Fruit fly (Drosophila melanogaster) whole organism, embryonic: Measurements from ENCODE around the gene Doc2.
A peak's percentile ranks its signal among the peaks of the same experiment; 100 is the strongest.

Experiments
- B-H1 ChIP-seq: fragments of 200-800 bp; sonication (Bioruptor generic); IDR thresholded peaks from 3 replicates; pipeline ENCODE4 v1.3.6; 2022; ENCODE audit warnings: missing biosample characterization, missing genetic modification characterization
- Blimp-1 ChIP-seq: fragments of 200-800 bp; sonication (Bioruptor generic); optimal IDR thresholded peaks from 3 replicates; lab custom pipeline; 2018; ENCODE audit warnings: missing biosample characterization, missing genetic modification characterization, mild to moderate bottlenecking, moderate library complexity, missing genetic modification reagents
- BtbVII ChIP-seq: fragments of 200-800 bp; sonication (Bioruptor generic); optimal IDR thresholded peaks from 3 replicates; lab custom pipeline; 2017; ENCODE audit warnings: missing biosample characterization, mild to moderate bottlenecking, missing genetic modification characterization
- CG1024 ChIP-seq: fragments of 200-800 bp; sonication (Bioruptor generic); IDR thresholded peaks from 2 replicates; pipeline ENCODE4 v1.3.6; 2022; ENCODE audit warnings: missing biosample characterization, missing genetic modification characterization
- CG10543 ChIP-seq: fragments of 200-800 bp; sonication (Bioruptor generic); optimal IDR thresholded peaks from 3 replicates; lab custom pipeline; 2017; ENCODE audit warnings: missing biosample characterization, mild to moderate bottlenecking, missing genetic modification characterization, moderate library complexity
- CG13624 ChIP-seq: fragments of 200-800 bp; sonication (Bioruptor generic); optimal IDR thresholded peaks from 2 replicates; lab custom pipeline; 2016; ENCODE audit warnings: missing biosample characterization, missing genetic modification characterization
- CG14050 ChIP-seq: fragments of 200-800 bp; sonication (Bioruptor generic); IDR thresholded peaks from 3 replicates; pipeline ENCODE4 v1.3.6; 2022; ENCODE audit warnings: missing biosample characterization, missing genetic modification characterization
- CG1603 ChIP-seq: fragments of 200-800 bp; sonication (Bioruptor generic); optimal IDR thresholded peaks from 2 replicates; lab custom pipeline; 2019; ENCODE audit warnings: missing biosample characterization, mild to moderate bottlenecking, missing genetic modification characterization, moderate library complexity
- CG18619 ChIP-seq: fragments of 200-800 bp; sonication (Bioruptor generic); optimal IDR thresholded peaks from 3 replicates; lab custom pipeline; 2017; ENCODE audit warnings: missing biosample characterization, mild to moderate bottlenecking, missing genetic modification characterization
- CG2199 ChIP-seq: fragments of 200-800 bp; sonication (Bioruptor generic); IDR thresholded peaks from 3 replicates; pipeline ENCODE4 v1.3.6; 2022; ENCODE audit warnings: missing biosample characterization, missing genetic modification characterization
- CG31441 ChIP-seq: fragments of 200-800 bp; sonication (Bioruptor generic); IDR thresholded peaks from 2 replicates; pipeline ENCODE4 v1.3.6; 2022; ENCODE audit warnings: missing biosample characterization, missing genetic modification characterization
- CG3407 ChIP-seq: fragments of 200-800 bp; sonication (Bioruptor generic); optimal IDR thresholded peaks from 2 replicates; lab custom pipeline; 2018; ENCODE audit warnings: missing biosample characterization, mild to moderate bottlenecking, missing genetic modification characterization
- CG42726 ChIP-seq: fragments of 200-800 bp; sonication (Bioruptor generic); IDR thresholded peaks from 2 replicates; pipeline ENCODE4 v1.3.6; 2022; ENCODE audit warnings: missing biosample characterization, missing genetic modification characterization; ENCODE audit not compliant: partially characterized antibody
- CG4360 ChIP-seq: fragments of 200-800 bp; sonication (Bioruptor generic); IDR thresholded peaks from 2 replicates; pipeline ENCODE4 v1.3.6; 2022; ENCODE audit warnings: missing biosample characterization, missing genetic modification characterization
- CG6854 ChIP-seq: fragments of 200-800 bp; sonication (Bioruptor generic); optimal IDR thresholded peaks from 3 replicates; lab custom pipeline; 2017; ENCODE audit warnings: missing biosample characterization, mild to moderate bottlenecking, missing genetic modification characterization
- CG7987 ChIP-seq: fragments of 200-800 bp; sonication (Bioruptor generic); optimal IDR thresholded peaks from 2 replicates; lab custom pipeline; 2018; ENCODE audit warnings: missing biosample characterization, mild to moderate bottlenecking, missing genetic modification characterization, moderate library complexity
- CG9437 ChIP-seq: fragments of 200-800 bp; sonication (Bioruptor generic); optimal IDR thresholded peaks from 2 replicates; lab custom pipeline; 2018; ENCODE audit warnings: missing biosample characterization, mild to moderate bottlenecking, missing genetic modification characterization
- CG9609 ChIP-seq: fragments of 200-800 bp; sonication (Bioruptor generic); optimal IDR thresholded peaks from 3 replicates; lab custom pipeline; 2016; ENCODE audit warnings: missing biosample characterization, missing genetic modification characterization
- Camta ChIP-seq: fragments of 200-800 bp; sonication (Bioruptor generic); optimal IDR thresholded peaks from 2 replicates; lab custom pipeline; 2016; ENCODE audit warnings: missing biosample characterization, missing genetic modification characterization
- Chrac-16 ChIP-seq: fragments of 200-800 bp; sonication (Bioruptor generic); optimal IDR thresholded peaks from 3 replicates; lab custom pipeline; 2016; ENCODE audit warnings: missing biosample characterization, missing genetic modification characterization
- D ChIP-seq, 2 experiments: fragments of 200-800 bp in 1 of 2; fragments of >200 bp in 1 of 2; sonication (Bioruptor generic) in 1 of 2; optimal IDR thresholded peaks; 2 replicates in 1 of 2; 3 replicates in 1 of 2; lab custom pipeline; 2017; ENCODE audit warnings: mild to moderate bottlenecking in 1 of 2, missing biosample characterization in 1 of 2, missing genetic modification characterization in 1 of 2, missing genetic modification reagents in 1 of 2
- Dref ChIP-seq: fragments of 200-800 bp; sonication (Bioruptor generic); IDR thresholded peaks from 2 replicates; pipeline ENCODE4 v1.3.6; 2022; ENCODE audit warnings: missing biosample characterization, missing genetic modification characterization
- E2f2 ChIP-seq: fragments of 200-800 bp; sonication (Bioruptor generic); IDR thresholded peaks from 2 replicates; pipeline ENCODE4 v1.3.6; 2022; ENCODE audit warnings: missing biosample characterization, missing genetic modification characterization
- HmgD ChIP-seq: fragments of 200-800 bp; sonication (Bioruptor generic); optimal IDR thresholded peaks from 3 replicates; lab custom pipeline; 2016; ENCODE audit warnings: missing biosample characterization, missing genetic modification characterization
- Med ChIP-seq: fragments of 200-800 bp; sonication (Bioruptor generic); peaks from one replicate; lab custom pipeline; 2016; ENCODE audit warnings: missing biosample characterization, missing genetic modification characterization, mild to moderate bottlenecking, inconsistent platforms, moderate library complexity
- NC2β ChIP-seq: fragments of 200-800 bp; sonication (Bioruptor generic); optimal IDR thresholded peaks from 2 replicates; lab custom pipeline; 2016; ENCODE audit warnings: missing biosample characterization, missing genetic modification characterization
- NFAT ChIP-seq: fragments of 200-800 bp; sonication (Bioruptor generic); IDR thresholded peaks from 2 replicates; pipeline ENCODE4 v1.3.6; 2022; ENCODE audit warnings: missing biosample characterization, missing genetic modification characterization
- Opbp ChIP-seq: fragments of 200-800 bp; sonication (Bioruptor generic); IDR thresholded peaks from 3 replicates; pipeline ENCODE4 v1.3.6; 2022; ENCODE audit warnings: missing biosample characterization, missing genetic modification characterization; ENCODE audit not compliant: partially characterized antibody
- Optix ChIP-seq: fragments of 200-800 bp; sonication (Bioruptor generic); IDR thresholded peaks from 3 replicates; pipeline ENCODE4 v1.3.6; 2022; ENCODE audit warnings: missing biosample characterization, missing genetic modification characterization
- Rx ChIP-seq: fragments of 200-800 bp; sonication (Bioruptor generic); IDR thresholded peaks from 2 replicates; pipeline ENCODE4 v1.3.6; 2022; ENCODE audit warnings: missing biosample characterization, missing genetic modification characterization
- Sry-δ ChIP-seq: fragments of 200-800 bp; sonication (Bioruptor generic); optimal IDR thresholded peaks from 2 replicates; lab custom pipeline; 2016; ENCODE audit warnings: missing biosample characterization, missing genetic modification characterization
- Trl ChIP-seq, 3 experiments: fragments of >200 bp in 2 of 3; fragments of 200-800 bp in 1 of 3; sonication (Bioruptor generic) in 1 of 3; optimal IDR thresholded peaks; 2 replicates in 1 of 3; 3 replicates in 2 of 3; lab custom pipeline; 2016 to 2017; ENCODE audit warnings: missing biosample characterization in 1 of 3, missing genetic modification characterization in 1 of 3
- aop ChIP-seq: fragments of 200-800 bp; sonication (Bioruptor generic); IDR thresholded peaks from 2 replicates; pipeline ENCODE4 v1.3.6; 2022; ENCODE audit warnings: missing biosample characterization, missing genetic modification characterization
- fru ChIP-seq: fragments of >200 bp; optimal IDR thresholded peaks from 2 replicates; lab custom pipeline; 2017
- gce ChIP-seq: fragments of 200-800 bp; sonication (Bioruptor generic); IDR thresholded peaks from 3 replicates; pipeline ENCODE4 v1.3.6; 2022; ENCODE audit warnings: missing biosample characterization, missing genetic modification characterization
- insv ChIP-seq, 2 experiments: fragments of 200-800 bp; sonication (Bioruptor generic); optimal IDR thresholded peaks; 3 replicates each; lab custom pipeline; 2016 to 2018; ENCODE audit warnings: missing biosample characterization in 2 of 2, missing genetic modification characterization in 2 of 2
- kah ChIP-seq: fragments of 200-800 bp; sonication (Bioruptor generic); optimal IDR thresholded peaks from 2 replicates; lab custom pipeline; 2018; ENCODE audit warnings: missing biosample characterization, mild to moderate bottlenecking, missing genetic modification characterization
- nerfin-1 ChIP-seq: fragments of 200-800 bp; sonication (Bioruptor generic); optimal IDR thresholded peaks from 3 replicates; lab custom pipeline; 2019; ENCODE audit warnings: missing biosample characterization, mild to moderate bottlenecking, missing genetic modification characterization, moderate library complexity
- onecut ChIP-seq: fragments of 200-800 bp; sonication (Bioruptor generic); IDR thresholded peaks from 2 replicates; pipeline ENCODE4 v1.3.6; 2022; ENCODE audit warnings: missing biosample characterization, missing genetic modification characterization
- schlank ChIP-seq: fragments of 200-800 bp; sonication (Bioruptor generic); optimal IDR thresholded peaks from 2 replicates; lab custom pipeline; 2018; ENCODE audit warnings: missing biosample characterization, mild to moderate bottlenecking, missing genetic modification characterization
- sim ChIP-seq: fragments of 200-800 bp; sonication (Bioruptor generic); IDR thresholded peaks from 2 replicates; pipeline ENCODE4 v1.3.6; 2022; ENCODE audit warnings: missing biosample characterization, missing genetic modification characterization
- sima ChIP-seq: fragments of 200-800 bp; sonication (Bioruptor generic); optimal IDR thresholded peaks from 2 replicates; lab custom pipeline; 2016; ENCODE audit warnings: missing biosample characterization, missing genetic modification characterization
- slou ChIP-seq: fragments of 200-800 bp; sonication (Bioruptor generic); optimal IDR thresholded peaks from 3 replicates; lab custom pipeline; 2016; ENCODE audit warnings: missing biosample characterization, missing genetic modification characterization
- slp2 ChIP-seq: fragments of 200-800 bp; sonication (Bioruptor generic); optimal IDR thresholded peaks from 2 replicates; lab custom pipeline; 2016; ENCODE audit warnings: missing biosample characterization, missing genetic modification characterization
- tgo ChIP-seq: fragments of 200-800 bp; sonication (Bioruptor generic); IDR thresholded peaks from 3 replicates; pipeline ENCODE4 v1.3.6; 2022; ENCODE audit warnings: missing biosample characterization, missing genetic modification characterization
- toy ChIP-seq: fragments of 200-800 bp; sonication (Bioruptor generic); IDR thresholded peaks from 2 replicates; pipeline ENCODE4 v1.3.6; 2022; ENCODE audit warnings: missing biosample characterization, missing genetic modification characterization
- wek ChIP-seq: fragments of 200-800 bp; sonication (Bioruptor generic); optimal IDR thresholded peaks from 3 replicates; lab custom pipeline; 2018; ENCODE audit warnings: missing biosample characterization, mild to moderate bottlenecking, missing genetic modification characterization, moderate library complexity

Gene Doc2

DNA sequence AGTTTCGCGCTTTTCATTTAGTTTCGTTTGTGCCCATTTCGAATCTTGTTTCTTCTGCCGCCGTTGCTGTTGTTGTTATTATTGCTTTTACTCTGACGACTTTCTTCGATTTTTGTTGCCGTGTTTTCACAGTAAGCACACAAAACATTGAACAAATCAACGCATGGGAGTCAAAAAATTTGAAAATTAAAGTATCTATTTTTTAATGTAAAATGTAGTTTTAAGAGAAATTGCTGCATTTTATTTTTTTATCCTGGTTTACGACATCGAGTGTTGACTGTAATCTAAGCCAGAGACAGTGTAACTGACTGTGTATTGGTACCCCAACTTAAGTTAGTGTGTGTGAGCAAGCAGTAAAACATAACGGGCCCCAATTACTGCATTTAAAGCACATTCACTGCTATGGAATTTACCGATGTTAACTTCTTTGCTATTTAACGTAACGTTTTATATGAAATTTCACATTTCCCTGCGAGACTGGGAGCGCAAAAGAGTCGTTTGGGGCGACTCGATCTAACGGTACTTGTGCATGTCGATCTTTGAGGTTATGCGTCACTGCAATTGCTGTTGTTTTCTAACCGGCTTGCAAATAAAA is 22.8 kb downstream of the Doc2 start (continued):
- peak; percentile 44; the same call in 2 of the 3 replicates for TF ChIP-seq B-H1 (GFP tag; lab: Robert Waterston, UW)
- peak; percentile 24 for TF ChIP-seq CG9609 (GFP tag; lab: Kevin White, UChicago)
- no peak for TF ChIP-seq kah (GFP tag; lab: Kevin White, UChicago)
- no peak; the same call in 1 of the 2 replicates for TF ChIP-seq CG31441 (GFP tag; lab: Robert Waterston, UW)
- no peak for TF ChIP-seq CG6854 (GFP tag; lab: Kevin White, UChicago)
- no peak for TF ChIP-seq Trl (optimal IDR thresholded peaks at IDR 0.05; lab: Kevin White, UChicago)
- peak; percentile 33 for TF ChIP-seq Trl (GFP tag; optimal IDR thresholded peaks at IDR 0.05; lab: Kevin White, UChicago)
- peak; percentile 19 for TF ChIP-seq CG13624 (GFP tag; lab: Kevin White, UChicago)
- TF ChIP-seq wek (GFP tag; lab: Kevin White, UChicago): no peak
- no peak for TF ChIP-seq CG42726 (GFP tag; lab: Robert Waterston, UW)
- TF ChIP-seq CG10543 (GFP tag; lab: Kevin White, UChicago): no peak
- peak; percentile 35 for TF ChIP-seq nerfin-1 (tag; lab: Kevin White, UChicago)
- TF ChIP-seq Camta (GFP tag; lab: Kevin White, UChicago): peak; percentile 27

DNA sequence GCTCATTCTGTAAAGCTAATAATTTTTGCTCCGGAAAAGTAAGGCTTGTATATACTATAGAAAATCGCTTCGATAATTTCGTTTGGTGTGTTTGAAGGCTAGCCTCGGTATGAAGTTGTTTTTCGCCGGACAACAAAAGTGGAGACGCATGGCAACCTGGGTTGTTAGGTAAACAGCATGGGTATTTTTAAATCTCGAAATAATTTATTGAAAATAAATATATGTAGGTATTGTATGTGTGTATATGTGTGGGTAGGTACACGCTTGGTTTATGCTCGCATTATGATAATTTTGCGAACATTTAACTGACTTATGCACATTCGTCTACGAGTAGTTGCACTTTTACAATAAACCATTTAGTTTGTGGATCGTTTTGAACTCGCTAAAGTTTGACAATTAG is 28.9 kb downstream of the Doc2 start, which contains the start of gene CG5280:
CG5280 (minus strand) TSS at position 101 of the 400 bp plus-strand sequence.
- TF ChIP-seq Blimp-1 (GFP tag; lab: Kevin White, UChicago) (no peak), CG14050 (GFP tag; lab: Robert Waterston, UW) (no peak), CG9437 (GFP tag; lab: Kevin White, UChicago) (no peak), gce (GFP tag; lab: Robert Waterston, UW) (no peak), NC2β (GFP tag; lab: Kevin White, UChicago) (no peak), aop (GFP tag; lab: Robert Waterston, UW) (no peak), insv (GFP tag; optimal IDR thresholded peaks at IDR 0.05; lab: Kevin White, UChicago) (no peak), HmgD (no peak), CG3407 (GFP tag; lab: Kevin White, UChicago) (no peak)

DNA sequence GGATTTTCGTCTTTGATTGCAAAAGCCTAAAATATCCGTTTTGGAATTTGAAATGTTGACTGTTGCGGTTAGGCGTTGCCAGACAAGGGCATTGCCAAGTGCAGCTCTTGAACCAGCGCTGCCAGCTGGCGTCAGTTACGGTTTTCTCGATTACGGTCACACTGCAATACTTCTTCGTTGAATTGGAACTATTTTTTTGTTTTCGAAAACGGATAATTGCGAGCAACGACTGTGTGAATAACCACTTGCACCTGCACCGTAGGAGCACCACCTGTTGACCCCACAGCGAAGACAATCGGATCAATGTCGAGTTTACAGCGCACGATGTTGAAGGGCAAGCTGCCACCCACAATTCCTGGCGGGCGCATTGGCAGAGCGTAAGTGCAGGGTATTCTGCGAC is 32.5 kb downstream of the Doc2 start, which contains the start of gene CG5068:
CG5068 (plus strand) TSS at position 129 of the 400 bp plus-strand sequence.
- TF ChIP-seq Dref: peak; percentile 33; the same call in 1 of the 2 replicates
- TF ChIP-seq fru (lab: Kevin White, UChicago): no peak
- no peak for TF ChIP-seq onecut (GFP tag; lab: Robert Waterston, UW)
- TF ChIP-seq Sry-δ (GFP tag; lab: Kevin White, UChicago): peak; percentile 32
- TF ChIP-seq CG4360: no peak
- peak; percentile 37; the same call in 1 of the 3 replicates for TF ChIP-seq Opbp (GFP tag; lab: Robert Waterston, UW)
- TF ChIP-seq Med (GFP tag; lab: Kevin White, UChicago): peak; percentile 77
- no peak for TF ChIP-seq NFAT (GFP tag; lab: Robert Waterston, UW)
- TF ChIP-seq CG1603 (tag; lab: Kevin White, UChicago): peak; percentile 74
- no peak for TF ChIP-seq CG7987
- TF ChIP-seq schlank (tag; lab: Kevin White, UChicago): no peak
- TF ChIP-seq Chrac-16 (GFP tag; lab: Kevin White, UChicago): no peak
- no peak for TF ChIP-seq sima (GFP tag; lab: Kevin White, UChicago)
- no peak for TF ChIP-seq CG18619 (GFP tag; lab: Kevin White, UChicago)
- no peak for TF ChIP-seq slou (GFP tag; lab: Kevin White, UChicago)
- no peak for TF ChIP-seq tgo (GFP tag; lab: Robert Waterston, UW)
- no peak for TF ChIP-seq slp2 (GFP tag; lab: Kevin White, UChicago)
- peak; percentile 56 for TF ChIP-seq D (optimal IDR thresholded peaks at IDR 0.05; lab: Kevin White, UChicago)
- no peak for TF ChIP-seq D (GFP tag; optimal IDR thresholded peaks at IDR 0.05; lab: Kevin White, UChicago)
- peak; percentile 83 for TF ChIP-seq E2f2 (GFP tag; lab: Robert Waterston, UW)
- no peak for TF ChIP-seq CG1024 (GFP tag; lab: Robert Waterston, UW)
- TF ChIP-seq BtbVII (GFP tag; lab: Kevin White, UChicago): no peak
- 0 out of 3 replicates have a peak, but pooled peaks have one; percentile 20 for TF ChIP-seq CG2199 (GFP tag; lab: Robert Waterston, UW)
- TF ChIP-seq insv (GFP tag; optimal IDR thresholded peaks at IDR 0.05; lab: Kevin White, UChicago): no peak
- no peak for TF ChIP-seq Optix (GFP tag; lab: Robert Waterston, UW)
- no peak for TF ChIP-seq toy (GFP tag; lab: Robert Waterston, UW)
- no peak for TF ChIP-seq sim
- TF ChIP-seq Rx (GFP tag; lab: Robert Waterston, UW): no peak
